Worm (Caenorhabditis elegans) whole organism, L4 larva: ENCODE data around the gene F44D12.2.

Experiments used
- F49E8.2 ChIP-seq: sonication (generic microtip); optimal IDR thresholded peaks from 2 replicates; lab custom pipeline; 2016; ENCODE audit warnings: missing compliant biosample characterization, mild to moderate bottlenecking, missing genetic modification characterization, borderline replicate concordance
- R02D3.7 ChIP-seq: fragments of 150-350 bp; sonication (generic microtip); optimal IDR thresholded peaks from 3 replicates; lab custom pipeline; 2014; ENCODE audit warnings: missing biosample characterization, missing genetic modification characterization
- Y75B8A.6 ChIP-seq: fragments of 200-800 bp; sonication (Bioruptor generic); IDR thresholded peaks from 2 replicates; pipeline ENCODE4 v1.3.6; 2022; ENCODE audit warnings: missing genetic modification reagents, missing genetic modification characterization, missing compliant biosample characterization
- aly-2 ChIP-seq: sonication (generic microtip); optimal IDR thresholded peaks from 2 replicates; lab custom pipeline; 2018; ENCODE audit warnings: missing biosample characterization, missing genetic modification characterization
- ama-1 ChIP-seq: fragments of 150-350 bp; optimal IDR thresholded peaks from 2 replicates; lab custom pipeline; 2014; ENCODE audit warnings: inconsistent platforms, mixed read lengths
- ceh-82 ChIP-seq: sonication (generic microtip); optimal IDR thresholded peaks from 2 replicates; lab custom pipeline; 2017; ENCODE audit warnings: missing biosample characterization, missing genetic modification characterization
- ctbp-1 ChIP-seq: fragments of 200-800 bp; sonication (Bioruptor generic); IDR thresholded peaks from 2 replicates; pipeline ENCODE4 v1.3.6; 2022; ENCODE audit warnings: missing genetic modification reagents, missing genetic modification characterization, missing compliant biosample characterization
- fkh-10 ChIP-seq: fragments of 150-350 bp; optimal IDR thresholded peaks from 2 replicates; lab custom pipeline; 2014; ENCODE audit warnings: missing biosample characterization, missing genetic modification reagents, missing genetic modification characterization
- rbr-2 ChIP-seq: sonication (generic microtip); optimal IDR thresholded peaks from 2 replicates; lab custom pipeline; 2016; ENCODE audit warnings: missing genotype, missing genetic modification characterization, missing compliant biosample characterization
- ztf-7 ChIP-seq: fragments of 150-350 bp; optimal IDR thresholded peaks from 2 replicates; lab custom pipeline; 2014; ENCODE audit warnings: missing biosample characterization, missing genetic modification characterization

DNA sequence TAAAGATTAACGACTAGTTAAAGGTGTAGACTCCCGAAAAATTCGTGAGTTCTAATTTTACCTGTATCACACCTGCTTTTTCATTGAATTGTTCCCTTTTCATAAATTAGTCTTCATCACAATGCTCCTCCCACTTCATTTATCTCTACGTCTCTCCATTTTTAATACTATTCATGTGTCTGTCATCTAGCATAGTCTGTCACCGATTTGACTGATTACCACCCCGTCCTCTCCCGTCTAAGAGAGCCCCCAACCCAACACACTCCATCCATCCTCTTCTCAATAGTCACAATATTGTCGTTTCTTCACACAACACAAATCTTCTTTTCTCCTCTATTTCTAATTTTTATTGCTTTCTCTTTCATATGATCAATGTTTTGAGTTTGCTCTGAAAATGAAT lies 47.6 kb upstream of the F44D12.2 start:
- no peak for TF ChIP-seq aly-2
- no peak for TF ChIP-seq ztf-7 (tag; lab: Kevin White, UChicago)
- TF ChIP-seq ama-1 (lab: Kevin White, UChicago): no peak
- TF ChIP-seq F49E8.2 (tag; lab: Kevin White, UChicago): no peak
- no peak for TF ChIP-seq fkh-10
- TF ChIP-seq Y75B8A.6 (GFP tag; lab: Robert Waterston, UW): no peak
- no peak for TF ChIP-seq ceh-82
- TF ChIP-seq R02D3.7 (tag; lab: Kevin White, UChicago): no peak
- no peak for TF ChIP-seq rbr-2 (tag; lab: Kevin White, UChicago)
- no peak for TF ChIP-seq ctbp-1 (GFP tag; lab: Robert Waterston, UW)
